Worm (Caenorhabditis elegans) whole organism, mixed stage, embryonic: Measurements from ENCODE around the gene spr-2.

Source experiments
- M03D4.4 ChIP-seq: sonication (generic microtip); optimal IDR thresholded peaks from 2 replicates; lab custom pipeline; 2017; ENCODE audit warnings: mild to moderate bottlenecking, missing genetic modification characterization, missing compliant biosample characterization
- hlh-1 ChIP-seq: fragments of 150-350 bp; optimal IDR thresholded peaks from 2 replicates; lab custom pipeline; 2014; ENCODE audit warnings: missing biosample characterization, missing genetic modification reagents, missing genetic modification characterization
- lsy-2 ChIP-seq: fragments of 150-350 bp; optimal IDR thresholded peaks from 2 replicates; lab custom pipeline; 2014; ENCODE audit warnings: missing biosample characterization, missing genetic modification characterization
- mls-2 ChIP-seq: sonication (generic microtip); optimal IDR thresholded peaks from 2 replicates; lab custom pipeline; 2016; ENCODE audit warnings: mild to moderate bottlenecking, missing genetic modification characterization, moderate library complexity, missing compliant biosample characterization
- nhr-237 ChIP-seq: fragments of 150-350 bp; optimal IDR thresholded peaks from 2 replicates; lab custom pipeline; 2014; ENCODE audit warnings: missing biosample characterization, missing genetic modification characterization
- nhr-28 ChIP-seq: fragments of 150-350 bp; optimal IDR thresholded peaks from 2 replicates; lab custom pipeline; 2014; ENCODE audit warnings: missing biosample characterization, missing genetic modification characterization
- nhr-76 ChIP-seq: sonication (generic microtip); optimal IDR thresholded peaks from 2 replicates; lab custom pipeline; 2017; ENCODE audit warnings: missing biosample characterization, missing genetic modification characterization
- pha-4 ChIP-seq: fragments of 150-350 bp; optimal IDR thresholded peaks from 2 replicates; lab custom pipeline; 2018; ENCODE audit warnings: missing biosample characterization, missing genetic modification reagents, missing genetic modification characterization
- sem-2 ChIP-seq: fragments of 200-800 bp; sonication (Bioruptor generic); optimal IDR thresholded peaks from 2 replicates; lab custom pipeline; 2018; ENCODE audit warnings: mild to moderate bottlenecking, missing genetic modification characterization, missing compliant biosample characterization
- unc-39 ChIP-seq: fragments of 150-350 bp; optimal IDR thresholded peaks from 2 replicates; lab custom pipeline; 2014; ENCODE audit warnings: missing biosample characterization, missing genetic modification characterization
- unc-62 ChIP-seq: fragments of 150-350 bp; optimal IDR thresholded peaks from 2 replicates; lab custom pipeline; 2014; ENCODE audit warnings: missing biosample characterization, missing genetic modification reagents, missing genetic modification characterization
- ztf-11 ChIP-seq: fragments of 150-350 bp; optimal IDR thresholded peaks from 2 replicates; lab custom pipeline; 2014; ENCODE audit warnings: missing biosample characterization, missing genetic modification characterization

DNA sequence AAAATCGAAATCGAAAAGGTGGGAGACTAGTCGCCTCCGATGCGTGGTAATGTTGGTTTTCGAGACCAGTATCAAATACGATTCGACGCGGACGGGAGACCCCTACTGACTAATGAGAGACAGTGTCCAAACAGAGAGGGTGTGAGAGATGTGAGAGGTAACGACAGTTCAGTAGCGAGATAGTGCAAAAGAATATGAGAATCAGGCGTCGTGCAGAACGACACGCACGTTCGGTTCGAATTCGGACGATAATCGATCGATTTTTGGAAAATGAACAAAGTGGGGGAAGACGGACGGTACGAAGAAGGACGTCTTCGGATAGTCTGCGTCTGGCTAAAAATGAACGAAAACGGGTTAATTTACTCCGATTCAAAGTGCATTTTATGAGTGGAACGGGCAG, 30.7 kb downstream of the spr-2 start, which contains the start of gene D1046.16:
- no peak for TF ChIP-seq pha-4 (tag; lab: Kevin White, UChicago)
- TF ChIP-seq lsy-2 = no peak
- no peak for TF ChIP-seq sem-2
- TF ChIP-seq mls-2 = no peak
- no peak for TF ChIP-seq hlh-1
- TF ChIP-seq unc-62 = no peak
- no peak for TF ChIP-seq ztf-11 (tag; lab: Kevin White, UChicago)
- TF ChIP-seq nhr-237 (tag; lab: Kevin White, UChicago) = no peak
- no peak for TF ChIP-seq M03D4.4
- no peak for TF ChIP-seq nhr-28
- no peak for TF ChIP-seq nhr-76
- TF ChIP-seq unc-39 = no peak
